Worm (Caenorhabditis elegans): ENCODE results near the gene cbn-1.

cbn-1 gene

ce11 chrII:285627-286550, 46.4 kb downstream of the cbn-1 start, which contains the start of gene B0432.10 (continued):
- peak; percentile 95 for TF ChIP-seq aha-1 (tag)
- TF ChIP-seq arid-1 (GFP tag; conservative IDR thresholded peaks at IDR 0.05), result 0 out of 2 replicates have a peak, but pooled peaks have one; percentile 44
- TF ChIP-seq dmd-6 (GFP tag; IDR thresholded peaks at IDR 0.05), result peak; percentile 71
- TF ChIP-seq zip-2 (tag; optimal IDR thresholded peaks at IDR 0.05), result no peak
- TF ChIP-seq lsy-2 (tag; optimal IDR thresholded peaks at IDR 0.05), result peak in 1 of 2 experiments; percentile 91
- peak; percentile 42; the same call in 1 of the 2 replicates for TF ChIP-seq hmg-1.1 (GFP tag; IDR thresholded peaks at IDR 0.05)
- peak; percentile 86 for TF ChIP-seq dve-1 (tag; optimal IDR thresholded peaks at IDR 0.05; ENCODE audit: insufficient read depth)
- TF ChIP-seq zip-11 (GFP tag; IDR thresholded peaks at IDR 0.05), result no peak
- no peak for TF ChIP-seq Y5F2A.4 (GFP tag; optimal IDR thresholded peaks at IDR 0.05)
- TF ChIP-seq nhr-6 (tag; optimal IDR thresholded peaks at IDR 0.05), result peak; percentile 20
- TF ChIP-seq dpl-1 (GFP tag; optimal IDR thresholded peaks at IDR 0.05), result peak; percentile 96
- TF ChIP-seq daf-19 (GFP tag; conservative IDR thresholded peaks at IDR 0.05), result 0 out of 2 replicates have a peak, but pooled peaks have one; percentile 20
- no peak for TF ChIP-seq unc-130 (GFP tag; optimal IDR thresholded peaks at IDR 0.05)
- peak; percentile 51 for TF ChIP-seq ztf-7 (tag; optimal IDR thresholded peaks at IDR 0.05)
- peak; percentile 11 for TF ChIP-seq spr-3 (GFP tag; optimal IDR thresholded peaks at IDR 0.05)
- peak in 1 of 2 experiments; percentile 77 for TF ChIP-seq unc-62 (GFP tag; optimal IDR thresholded peaks at IDR 0.05 in 1 of 2)
- no peak for TF ChIP-seq unc-62 (tag; optimal IDR thresholded peaks at IDR 0.05)
- peak; percentile 79 for TF ChIP-seq mep-1 (tag; optimal IDR thresholded peaks at IDR 0.05)
- peak; percentile 91 for TF ChIP-seq mes-2 (tag; optimal IDR thresholded peaks at IDR 0.05; ENCODE audit: poor library complexity, severe bottlenecking)
- TF ChIP-seq ceh-20 (GFP tag; IDR thresholded peaks at IDR 0.05), result peak; percentile 62; the same call in 1 of the 2 replicates
- TF ChIP-seq pqm-1 (tag; optimal IDR thresholded peaks at IDR 0.05), result peak; percentile 19
- TF ChIP-seq nhr-28 (tag; optimal IDR thresholded peaks at IDR 0.05), result peak; percentile 57
- TF ChIP-seq daf-8 (GFP tag; IDR thresholded peaks at IDR 0.05), result no peak
- peak; percentile 62 for TF ChIP-seq lin-13 (GFP tag; optimal IDR thresholded peaks at IDR 0.05)

- TF ChIP-seq lin-13 (GFP tag; optimal IDR thresholded peaks at IDR 0.05) (no peak), mxl-3 (GFP tag; optimal IDR thresholded peaks at IDR 0.05) (no peak), lir-3 (tag; optimal IDR thresholded peaks at IDR 0.05) (no peak), Y48G9A.11 (GFP tag; IDR thresholded peaks at IDR 0.05) (no peak), R02D3.7 (tag; optimal IDR thresholded peaks at IDR 0.05) (no peak), php-3 (GFP tag; IDR thresholded peaks at IDR 0.05) (no peak), hlh-11 (tag; optimal IDR thresholded peaks at IDR 0.05) (no peak), snpc-4 (tag; optimal IDR thresholded peaks at IDR 0.05) (no peak), mes-2 (tag; optimal IDR thresholded peaks at IDR 0.05; ENCODE audit: poor library complexity, severe bottlenecking) (no peak), F10B5.3 (tag; optimal IDR thresholded peaks at IDR 0.05) (no peak), D1046.2 (GFP tag; IDR thresholded peaks at IDR 0.05) (no peak), daf-8 (GFP tag; IDR thresholded peaks at IDR 0.05) (no peak), mxl-2 (GFP tag; conservative IDR thresholded peaks at IDR 0.05) (no peak), nhr-28 (tag; optimal IDR thresholded peaks at IDR 0.05) (no peak), lsy-2 (tag; optimal IDR thresholded peaks at IDR 0.05) (no peak), ceh-20 (GFP tag; IDR thresholded peaks at IDR 0.05) (no peak), nhr-111 (GFP tag; optimal IDR thresholded peaks at IDR 0.05) (no peak), ceh-44 (GFP tag; IDR thresholded peaks at IDR 0.05) (no peak), arid-1 (GFP tag; conservative IDR thresholded peaks at IDR 0.05) (no peak), daf-16 (GFP tag; optimal IDR thresholded peaks at IDR 0.05) (no peak), daf-16 (tag; optimal IDR thresholded peaks at IDR 0.05) (no peak)
These were observed 48.7 kb downstream of the cbn-1 start, which contains the start of gene B0432.9 for ce11 chrII:283594-283993. Gene B0432.9 (minus strand): TSS chrII:283694.

Data from whole organism, L4 larva.